Fruit fly (Drosophila melanogaster) whole organism, embryonic: ENCODE measurements around the gene CG15429.

Source experiments
- Bgb ChIP-seq: fragments of 200-800 bp; sonication (Bioruptor generic); IDR thresholded peaks from 2 replicates; pipeline ENCODE4 v1.3.6; 2022; ENCODE audit warnings: missing biosample characterization, missing genetic modification characterization; ENCODE audit not compliant: partially characterized antibody
- CG10267 ChIP-seq: fragments of 200-800 bp; sonication (Bioruptor generic); optimal IDR thresholded peaks from 2 replicates; lab custom pipeline; 2018; ENCODE audit warnings: missing biosample characterization, mild to moderate bottlenecking, missing genetic modification characterization, moderate library complexity
- CG14710 ChIP-seq: fragments of 200-800 bp; sonication (Bioruptor generic); optimal IDR thresholded peaks from 3 replicates; lab custom pipeline; 2019; ENCODE audit warnings: missing biosample characterization, mild to moderate bottlenecking, missing genetic modification characterization, moderate library complexity
- CG1602 ChIP-seq: fragments of 200-800 bp; sonication (Bioruptor generic); optimal IDR thresholded peaks from 3 replicates; lab custom pipeline; 2016; ENCODE audit warnings: missing biosample characterization, missing genetic modification characterization
- CG1647 ChIP-seq: fragments of 200-800 bp; sonication (Bioruptor generic); optimal IDR thresholded peaks from 3 replicates; lab custom pipeline; 2016; ENCODE audit warnings: missing biosample characterization, missing genetic modification characterization
- CG16813 ChIP-seq: fragments of 200-800 bp; sonication (Bioruptor generic); IDR thresholded peaks from 3 replicates; pipeline ENCODE4 v1.3.6; 2022; ENCODE audit warnings: missing biosample characterization, missing genetic modification characterization; ENCODE audit not compliant: partially characterized antibody
- CG17568 ChIP-seq: fragments of 200-800 bp; sonication (Bioruptor generic); optimal IDR thresholded peaks from 2 replicates; lab custom pipeline; 2018; ENCODE audit warnings: missing biosample characterization, mild to moderate bottlenecking, missing genetic modification characterization, moderate library complexity
- CG18599 ChIP-seq: fragments of 200-800 bp; sonication (Bioruptor generic); optimal IDR thresholded peaks from 3 replicates; lab custom pipeline; 2017; ENCODE audit warnings: missing biosample characterization, missing genetic modification characterization, mild to moderate bottlenecking, moderate library complexity, missing genetic modification reagents
- CG33557 ChIP-seq: fragments of 200-800 bp; sonication (Bioruptor generic); optimal IDR thresholded peaks from 2 replicates; lab custom pipeline; 2019; ENCODE audit warnings: missing biosample characterization, mild to moderate bottlenecking, missing genetic modification characterization, moderate library complexity
- CG4328 ChIP-seq: fragments of 200-800 bp; sonication (Bioruptor generic); optimal IDR thresholded peaks from 3 replicates; lab custom pipeline; 2017; ENCODE audit warnings: missing biosample characterization, missing genetic modification reagents, missing genetic modification characterization
- CG5245 ChIP-seq: fragments of 200-800 bp; sonication (Bioruptor generic); optimal IDR thresholded peaks from 3 replicates; lab custom pipeline; 2016; ENCODE audit warnings: missing biosample characterization, missing genetic modification characterization
- CG7357 ChIP-seq: fragments of 200-800 bp; sonication (Bioruptor generic); IDR thresholded peaks from 3 replicates; pipeline ENCODE4 v1.3.6; 2022; ENCODE audit warnings: missing biosample characterization, missing genetic modification characterization
- CG7928 ChIP-seq: fragments of 200-800 bp; sonication (Bioruptor generic); optimal IDR thresholded peaks from 2 replicates; lab custom pipeline; 2017; ENCODE audit warnings: missing biosample characterization, mild to moderate bottlenecking, missing genetic modification characterization
- CG9797 ChIP-seq: fragments of 200-800 bp; sonication (Bioruptor generic); optimal IDR thresholded peaks from 3 replicates; lab custom pipeline; 2018; ENCODE audit warnings: missing biosample characterization, mild to moderate bottlenecking, missing genetic modification characterization
- CTCF ChIP-seq: fragments of 200-800 bp; sonication (Bioruptor generic); optimal IDR thresholded peaks from 2 replicates; lab custom pipeline; 2017; ENCODE audit warnings: missing biosample characterization, mild to moderate bottlenecking, missing genetic modification characterization, moderate library complexity
- Camta ChIP-seq: fragments of 200-800 bp; sonication (Bioruptor generic); optimal IDR thresholded peaks from 2 replicates; lab custom pipeline; 2016; ENCODE audit warnings: missing biosample characterization, missing genetic modification characterization
- Dad ChIP-seq: fragments of 200-800 bp; sonication (Bioruptor generic); optimal IDR thresholded peaks from 3 replicates; lab custom pipeline; 2016; ENCODE audit warnings: missing biosample characterization, missing genetic modification characterization
- Dll ChIP-seq: fragments of 200-800 bp; sonication (Bioruptor generic); IDR thresholded peaks from 4 replicates; pipeline ENCODE4 v1.3.6; 2022; ENCODE audit warnings: missing biosample characterization, missing genetic modification characterization; ENCODE audit not compliant: partially characterized antibody
- Fer1 ChIP-seq: fragments of 200-800 bp; sonication (Bioruptor generic); optimal IDR thresholded peaks from 2 replicates; lab custom pipeline; 2017; ENCODE audit warnings: missing biosample characterization, mild to moderate bottlenecking, missing genetic modification characterization
- HLH54F ChIP-seq: fragments of 200-800 bp; sonication (Bioruptor generic); optimal IDR thresholded peaks from 3 replicates; lab custom pipeline; 2016; ENCODE audit warnings: missing biosample characterization, missing genetic modification characterization
- Hand ChIP-seq: fragments of 200-800 bp; sonication (Bioruptor generic); optimal IDR thresholded peaks from 2 replicates; lab custom pipeline; 2017; ENCODE audit warnings: mild to moderate bottlenecking, missing biosample characterization, missing genetic modification reagents, missing genetic modification characterization
- Kr ChIP-seq: fragments of 200-800 bp; sonication (Bioruptor generic); optimal IDR thresholded peaks from 2 replicates; lab custom pipeline; 2017; ENCODE audit warnings: missing biosample characterization, mild to moderate bottlenecking, missing genetic modification characterization
- Lim3 ChIP-seq: fragments of 200-800 bp; sonication (Bioruptor generic); IDR thresholded peaks from 2 replicates; pipeline ENCODE4 v1.3.6; 2022; ENCODE audit warnings: missing biosample characterization, missing genetic modification characterization
- Nf-YA ChIP-seq: fragments of 200-800 bp; sonication (Bioruptor generic); IDR thresholded peaks from 2 replicates; pipeline ENCODE4 v1.3.6; 2022; ENCODE audit warnings: missing biosample characterization, missing genetic modification characterization
- NfI ChIP-seq: fragments of 200-800 bp; sonication (Bioruptor generic); optimal IDR thresholded peaks from 3 replicates; lab custom pipeline; 2018; ENCODE audit warnings: missing biosample characterization, mild to moderate bottlenecking, missing genetic modification characterization, moderate library complexity
- Ssrp ChIP-seq: fragments of 200-800 bp; sonication (Bioruptor generic); optimal IDR thresholded peaks from 2 replicates; lab custom pipeline; 2018; ENCODE audit warnings: missing biosample characterization, mild to moderate bottlenecking, missing genetic modification characterization, moderate library complexity
- Xbp1 ChIP-seq: fragments of 200-800 bp; sonication (Bioruptor generic); optimal IDR thresholded peaks from 3 replicates; lab custom pipeline; 2016; ENCODE audit warnings: missing biosample characterization, mild to moderate bottlenecking, missing genetic modification characterization
- abd-A ChIP-seq: fragments of 200-800 bp; sonication (Bioruptor generic); optimal IDR thresholded peaks from 3 replicates; lab custom pipeline; 2019; ENCODE audit warnings: missing biosample characterization, mild to moderate bottlenecking, missing genetic modification characterization, moderate library complexity
- al ChIP-seq: fragments of 200-800 bp; sonication (Bioruptor generic); IDR thresholded peaks from 2 replicates; pipeline ENCODE4 v1.3.6; 2022; ENCODE audit warnings: missing biosample characterization, missing genetic modification characterization
- cato ChIP-seq: fragments of 200-800 bp; sonication (Bioruptor generic); optimal IDR thresholded peaks from 2 replicates; lab custom pipeline; 2016; ENCODE audit warnings: missing biosample characterization, missing genetic modification characterization, borderline replicate concordance
- corto ChIP-seq: fragments of 200-800 bp; sonication (Bioruptor generic); optimal IDR thresholded peaks from 2 replicates; lab custom pipeline; 2016; ENCODE audit warnings: missing biosample characterization, mild to moderate bottlenecking, missing genetic modification characterization, moderate library complexity
- croc ChIP-seq: fragments of 200-800 bp; sonication (Bioruptor generic); conservative IDR thresholded peaks from 3 replicates; pipeline ENCODE4 v1.3.6; 2022; ENCODE audit warnings: missing biosample characterization, missing genetic modification characterization
- cwo ChIP-seq: fragments of 200-800 bp; sonication (Bioruptor generic); optimal IDR thresholded peaks from 3 replicates; lab custom pipeline; 2017; ENCODE audit warnings: missing biosample characterization, missing genetic modification characterization, mild to moderate bottlenecking, moderate library complexity, missing genetic modification reagents
- dan ChIP-seq: fragments of 200-800 bp; sonication (Bioruptor generic); IDR thresholded peaks from 2 replicates; pipeline ENCODE4 v1.3.6; 2022; ENCODE audit warnings: missing biosample characterization, missing genetic modification characterization
- fd102C ChIP-seq: fragments of 200-800 bp; sonication (Bioruptor generic); optimal IDR thresholded peaks from 2 replicates; lab custom pipeline; 2018; ENCODE audit warnings: missing biosample characterization, mild to moderate bottlenecking, missing genetic modification characterization, moderate library complexity
- fd64A ChIP-seq: fragments of 200-800 bp; sonication (Bioruptor generic); optimal IDR thresholded peaks from 3 replicates; lab custom pipeline; 2018; ENCODE audit warnings: missing biosample characterization, mild to moderate bottlenecking, missing genetic modification characterization
- fd96Cb ChIP-seq: fragments of 200-800 bp; sonication (Bioruptor generic); optimal IDR thresholded peaks from 2 replicates; lab custom pipeline; 2018; ENCODE audit warnings: missing biosample characterization, mild to moderate bottlenecking, missing genetic modification characterization, moderate library complexity
- kay ChIP-seq: fragments of 200-800 bp; sonication (Bioruptor generic); optimal IDR thresholded peaks from 2 replicates; lab custom pipeline; 2016; ENCODE audit warnings: missing biosample characterization, missing genetic modification characterization
- kni ChIP-seq: fragments of 200-800 bp; sonication (Bioruptor generic); optimal IDR thresholded peaks from 3 replicates; lab custom pipeline; 2017; ENCODE audit warnings: mild to moderate bottlenecking, missing biosample characterization, missing genetic modification reagents, missing genetic modification characterization
- lab ChIP-seq: fragments of 200-800 bp; sonication (Bioruptor generic); optimal IDR thresholded peaks from 3 replicates; lab custom pipeline; 2017; ENCODE audit warnings: missing biosample characterization, missing genetic modification characterization, mild to moderate bottlenecking, moderate library complexity, missing genetic modification reagents
- psq ChIP-seq: fragments of 200-800 bp; sonication (Bioruptor generic); optimal IDR thresholded peaks from 2 replicates; lab custom pipeline; 2017; ENCODE audit warnings: missing biosample characterization, missing genetic modification characterization
- ro ChIP-seq: fragments of 200-800 bp; sonication (Bioruptor generic); IDR thresholded peaks from 2 replicates; pipeline ENCODE4 v1.3.6; 2022; ENCODE audit warnings: missing biosample characterization, missing genetic modification characterization
- ssp ChIP-seq: fragments of 200-800 bp; sonication (Bioruptor generic); IDR thresholded peaks from 2 replicates; pipeline ENCODE4 v1.3.6; 2022; ENCODE audit warnings: missing biosample characterization, missing genetic modification characterization
- tap ChIP-seq: fragments of 200-800 bp; optimal IDR thresholded peaks from 3 replicates; lab custom pipeline; 2019; ENCODE audit warnings: missing biosample characterization, mild to moderate bottlenecking, missing genetic modification characterization, moderate library complexity
- vnd ChIP-seq: fragments of 200-800 bp; sonication (Bioruptor generic); IDR thresholded peaks from 3 replicates; pipeline ENCODE4 v1.3.6; 2022; ENCODE audit warnings: missing biosample characterization, missing genetic modification characterization; ENCODE audit not compliant: partially characterized antibody
- vvl ChIP-seq: fragments of 200-800 bp; sonication (Bioruptor generic); IDR thresholded peaks from 2 replicates; pipeline ENCODE4 v1.3.6; 2022; ENCODE audit warnings: missing biosample characterization, missing genetic modification characterization
- wek ChIP-seq: fragments of 200-800 bp; sonication (Bioruptor generic); optimal IDR thresholded peaks from 3 replicates; lab custom pipeline; 2018; ENCODE audit warnings: missing biosample characterization, mild to moderate bottlenecking, missing genetic modification characterization, moderate library complexity
- zfh1 ChIP-seq: fragments of 200-800 bp; sonication (Bioruptor generic); IDR thresholded peaks from 3 replicates; pipeline ENCODE4 v1.3.6; 2022; ENCODE audit warnings: missing biosample characterization, missing genetic modification characterization

CG15429 gene

DNA sequence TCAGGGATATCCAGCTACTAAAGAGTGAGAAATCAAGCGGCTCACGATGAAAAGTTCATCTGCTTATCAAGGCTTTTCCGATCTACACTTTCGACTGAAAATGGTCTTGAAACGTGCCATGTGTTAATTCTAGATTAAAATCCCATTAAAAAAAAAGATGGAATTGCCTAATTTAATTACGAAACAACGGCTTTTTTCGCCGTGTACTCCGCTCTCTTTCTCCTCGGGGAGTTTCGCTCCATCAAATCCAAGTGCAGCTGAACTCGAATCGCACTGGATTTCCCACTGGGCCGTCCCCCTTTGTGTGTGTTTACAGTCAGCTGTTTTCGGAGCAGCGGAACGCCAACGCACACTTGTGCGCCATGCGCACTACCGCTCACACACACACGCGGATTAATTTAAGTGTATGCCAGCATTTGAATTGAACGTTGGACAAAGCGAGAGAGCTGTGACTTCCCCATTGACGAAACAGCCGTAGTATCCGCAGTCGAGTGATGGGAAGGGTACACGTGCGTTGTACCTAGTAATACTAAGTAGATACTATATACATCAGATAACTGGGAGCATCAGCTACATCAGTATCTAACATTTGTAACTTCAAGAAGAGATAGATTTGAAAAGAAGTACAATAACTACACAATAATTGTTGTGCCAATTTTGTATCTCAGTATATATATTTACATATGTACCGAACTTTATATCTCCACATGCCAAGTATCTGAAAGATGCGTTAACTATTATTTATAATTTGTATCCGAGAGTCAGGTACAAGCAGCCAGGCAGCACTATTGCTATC, 19.6 kb upstream of the CG15429 start (continued):
- TF ChIP-seq Camta (peak; percentile 58), CG5245 (GFP tag; lab: Kevin White, UChicago) (peak; percentile 81), CG7357 (GFP tag; lab: Robert Waterston, UW) (peak; percentile 54), tap (peak; percentile 65), Kr (GFP tag; lab: Kevin White, UChicago) (no peak), vvl (peak; percentile 90), Dad (GFP tag; lab: Kevin White, UChicago) (peak; percentile 76), CG10267 (tag; lab: Kevin White, UChicago) (peak; percentile 60), lab (GFP tag; lab: Kevin White, UChicago) (peak; percentile 91), ro (GFP tag; lab: Robert Waterston, UW) (peak; percentile 57), Ssrp (peak; percentile 82), kni (peak; percentile 97), CG18599 (GFP tag; lab: Kevin White, UChicago) (peak; percentile 86), CG1647 (GFP tag; lab: Kevin White, UChicago) (peak; percentile 70), vnd (no peak), psq (GFP tag; lab: Kevin White, UChicago) (no peak), Xbp1 (GFP tag; lab: Kevin White, UChicago) (peak; percentile 84), fd96Cb (peak; percentile 80), fd102C (no peak), zfh1 (GFP tag; lab: Robert Waterston, UW) (peak; percentile 87), CG9797 (GFP tag; lab: Kevin White, UChicago) (peak; percentile 9), NfI (GFP tag; lab: Kevin White, UChicago) (peak; percentile 83), ssp (peak; percentile 53), Bgb (peak; percentile 50; the same call in 1 of the 2 replicates), al (GFP tag; lab: Robert Waterston, UW) (peak; percentile 57; the same call in 1 of the 2 replicates), fd64A (GFP tag; lab: Kevin White, UChicago) (peak; percentile 47), HLH54F (GFP tag; lab: Kevin White, UChicago) (peak; percentile 80), CG16813 (GFP tag; lab: Robert Waterston, UW) (no peak), CG7928 (GFP tag; lab: Kevin White, UChicago) (peak; percentile 46), cwo (GFP tag; lab: Kevin White, UChicago) (peak; percentile 82), Lim3 (0 out of 2 replicates have a peak, but pooled peaks have one; percentile 13), Fer1 (GFP tag; lab: Kevin White, UChicago) (peak; percentile 83), CG14710 (tag; lab: Kevin White, UChicago) (peak; percentile 75), kay (GFP tag; lab: Kevin White, UChicago) (peak; percentile 27), CG4328 (GFP tag; lab: Kevin White, UChicago) (peak; percentile 56), Nf-YA (GFP tag; lab: Robert Waterston, UW) (peak; percentile 58; the same call in 1 of the 2 replicates), corto (GFP tag; lab: Kevin White, UChicago) (peak; percentile 69), dan (GFP tag; lab: Robert Waterston, UW) (no peak; the same call in 1 of the 2 replicates), wek (GFP tag; lab: Kevin White, UChicago) (peak; percentile 41), CG33557 (peak; percentile 18), abd-A (tag; lab: Kevin White, UChicago) (peak; percentile 94), Dll (no peak), CTCF (peak; percentile 38), Hand (GFP tag; lab: Kevin White, UChicago) (peak; percentile 60), CG1602 (GFP tag; lab: Kevin White, UChicago) (peak; percentile 63), cato (GFP tag; lab: Kevin White, UChicago) (peak; percentile 38), croc (GFP tag; lab: Robert Waterston, UW) (peak; percentile 62), CG17568 (GFP tag; lab: Kevin White, UChicago) (no peak)
